Fruit fly (Drosophila melanogaster) whole organism, embryonic: Measurements from ENCODE around the gene Hez.

Experiments
- ATbp ChIP-seq: fragments of 200-800 bp; sonication (Bioruptor generic); optimal IDR thresholded peaks from 2 replicates; lab custom pipeline; 2017; ENCODE audit warnings: missing biosample characterization, mild to moderate bottlenecking, missing genetic modification characterization, missing genetic modification reagents
- Abd-B ChIP-seq: fragments of 200-800 bp; sonication (Bioruptor generic); optimal IDR thresholded peaks from 2 replicates; lab custom pipeline; 2018; ENCODE audit warnings: missing biosample characterization, mild to moderate bottlenecking, missing genetic modification characterization, moderate library complexity
- B-H2 ChIP-seq: fragments of 200-800 bp; sonication (Bioruptor generic); optimal IDR thresholded peaks from 2 replicates; lab custom pipeline; 2018; ENCODE audit warnings: missing biosample characterization, mild to moderate bottlenecking, missing genetic modification characterization
- Bdp1 ChIP-seq: fragments of 200-800 bp; sonication (Bioruptor generic); optimal IDR thresholded peaks from 3 replicates; lab custom pipeline; 2016; ENCODE audit warnings: missing biosample characterization, missing genetic modification characterization
- CG1024 ChIP-seq: fragments of 200-800 bp; sonication (Bioruptor generic); IDR thresholded peaks from 2 replicates; pipeline ENCODE4 v1.3.6; 2022; ENCODE audit warnings: missing biosample characterization, missing genetic modification characterization
- CG10321 ChIP-seq: fragments of 200-800 bp; sonication (Bioruptor generic); IDR thresholded peaks from 2 replicates; pipeline ENCODE4 v1.3.6; 2022; ENCODE audit warnings: missing biosample characterization, missing genetic modification characterization
- CG11093 ChIP-seq: fragments of 200-800 bp; sonication (Bioruptor generic); IDR thresholded peaks from 3 replicates; pipeline ENCODE4 v1.3.6; 2022; ENCODE audit warnings: missing biosample characterization, missing genetic modification characterization
- CG11247 ChIP-seq: fragments of 200-800 bp; sonication (Bioruptor generic); IDR thresholded peaks from 2 replicates; pipeline ENCODE4 v1.3.6; 2022; ENCODE audit warnings: missing biosample characterization, missing genetic modification characterization
- CG12659 ChIP-seq: fragments of 200-800 bp; sonication (Bioruptor generic); optimal IDR thresholded peaks from 3 replicates; lab custom pipeline; 2017; ENCODE audit warnings: mild to moderate bottlenecking, missing biosample characterization, missing genetic modification reagents, missing genetic modification characterization
- CG13424 ChIP-seq: fragments of 200-800 bp; sonication (Bioruptor generic); optimal IDR thresholded peaks from 2 replicates; lab custom pipeline; 2019; ENCODE audit warnings: missing biosample characterization, mild to moderate bottlenecking, missing genetic modification characterization, moderate library complexity
- CG14860 ChIP-seq: fragments of 200-800 bp; sonication (Bioruptor generic); IDR thresholded peaks from 3 replicates; pipeline ENCODE4 v1.3.6; 2022; ENCODE audit warnings: missing biosample characterization, missing genetic modification characterization; ENCODE audit not compliant: partially characterized antibody
- CG1602 ChIP-seq: fragments of 200-800 bp; sonication (Bioruptor generic); optimal IDR thresholded peaks from 3 replicates; lab custom pipeline; 2016; ENCODE audit warnings: missing biosample characterization, missing genetic modification characterization
- CG1603 ChIP-seq: fragments of 200-800 bp; sonication (Bioruptor generic); optimal IDR thresholded peaks from 2 replicates; lab custom pipeline; 2019; ENCODE audit warnings: missing biosample characterization, mild to moderate bottlenecking, missing genetic modification characterization, moderate library complexity
- CG16815 ChIP-seq: fragments of 200-800 bp; sonication (Bioruptor generic); optimal IDR thresholded peaks from 3 replicates; lab custom pipeline; 2017; ENCODE audit warnings: missing biosample characterization, mild to moderate bottlenecking, missing genetic modification characterization
- CG2712 ChIP-seq: fragments of 200-800 bp; optimal IDR thresholded peaks from 3 replicates; lab custom pipeline; 2019; ENCODE audit warnings: missing biosample characterization, mild to moderate bottlenecking, missing genetic modification characterization, moderate library complexity
- CG30403 ChIP-seq: fragments of 200-800 bp; sonication (Bioruptor generic); optimal IDR thresholded peaks from 3 replicates; lab custom pipeline; 2016; ENCODE audit warnings: missing biosample characterization, missing genetic modification characterization
- CG32767 ChIP-seq: fragments of 200-800 bp; sonication (Bioruptor generic); IDR thresholded peaks from 2 replicates; pipeline ENCODE4 v1.3.6; 2022; ENCODE audit warnings: missing biosample characterization, missing genetic modification characterization
- CG4404 ChIP-seq: fragments of 200-800 bp; sonication (Bioruptor generic); IDR thresholded peaks from 2 replicates; pipeline ENCODE4 v1.3.6; 2022; ENCODE audit warnings: missing biosample characterization, missing genetic modification characterization
- CG7839 ChIP-seq: fragments of 200-800 bp; sonication (Bioruptor generic); optimal IDR thresholded peaks from 3 replicates; lab custom pipeline; 2018; ENCODE audit warnings: missing biosample characterization, mild to moderate bottlenecking, missing genetic modification characterization, moderate library complexity
- CG8089 ChIP-seq: fragments of 200-800 bp; sonication (Bioruptor generic); optimal IDR thresholded peaks from 3 replicates; lab custom pipeline; 2016; ENCODE audit warnings: missing biosample characterization, missing genetic modification characterization
- CG8944 ChIP-seq: fragments of 200-800 bp; sonication (Bioruptor generic); optimal IDR thresholded peaks from 3 replicates; lab custom pipeline; 2016; ENCODE audit warnings: missing biosample characterization, missing genetic modification characterization
- D19A ChIP-seq: fragments of 200-800 bp; optimal IDR thresholded peaks from 3 replicates; lab custom pipeline; 2019; ENCODE audit warnings: missing biosample characterization, mild to moderate bottlenecking, missing genetic modification characterization, moderate library complexity
- Dll ChIP-seq: fragments of 200-800 bp; sonication (Bioruptor generic); IDR thresholded peaks from 4 replicates; pipeline ENCODE4 v1.3.6; 2022; ENCODE audit warnings: missing biosample characterization, missing genetic modification characterization; ENCODE audit not compliant: partially characterized antibody
- Dref ChIP-seq: fragments of 200-800 bp; sonication (Bioruptor generic); IDR thresholded peaks from 2 replicates; pipeline ENCODE4 v1.3.6; 2022; ENCODE audit warnings: missing biosample characterization, missing genetic modification characterization
- Fer2 ChIP-seq: fragments of 200-800 bp; sonication (Bioruptor generic); optimal IDR thresholded peaks from 2 replicates; lab custom pipeline; 2018; ENCODE audit warnings: missing biosample characterization, mild to moderate bottlenecking, missing genetic modification characterization, moderate library complexity
- Gsc ChIP-seq: fragments of 200-800 bp; sonication (Bioruptor generic); IDR thresholded peaks from 2 replicates; pipeline ENCODE4 v1.3.6; 2022; ENCODE audit warnings: missing biosample characterization, missing genetic modification characterization
- H2.0 ChIP-seq: fragments of 200-800 bp; sonication (Bioruptor generic); IDR thresholded peaks from 2 replicates; pipeline ENCODE4 v1.3.6; 2022; ENCODE audit warnings: missing biosample characterization, missing genetic modification characterization
- HmgZ ChIP-seq: fragments of 200-800 bp; sonication (Bioruptor generic); optimal IDR thresholded peaks from 2 replicates; lab custom pipeline; 2018; ENCODE audit warnings: missing biosample characterization, mild to moderate bottlenecking, missing genetic modification characterization
- Hmr ChIP-seq: fragments of 200-800 bp; sonication (Bioruptor generic); optimal IDR thresholded peaks from 3 replicates; lab custom pipeline; 2017; ENCODE audit warnings: mild to moderate bottlenecking, missing biosample characterization, missing genetic modification reagents, missing genetic modification characterization
- Hsf ChIP-seq: fragments of 200-800 bp; sonication (Bioruptor generic); optimal IDR thresholded peaks from 3 replicates; lab custom pipeline; 2016; ENCODE audit warnings: missing biosample characterization, missing genetic modification characterization
- Lhr ChIP-seq: fragments of 200-800 bp; sonication (Bioruptor generic); optimal IDR thresholded peaks from 3 replicates; lab custom pipeline; 2017; ENCODE audit warnings: mild to moderate bottlenecking, missing biosample characterization, missing genetic modification reagents, missing genetic modification characterization
- Lim3 ChIP-seq: fragments of 200-800 bp; sonication (Bioruptor generic); IDR thresholded peaks from 2 replicates; pipeline ENCODE4 v1.3.6; 2022; ENCODE audit warnings: missing biosample characterization, missing genetic modification characterization
- Sox100B ChIP-seq: fragments of 200-800 bp; sonication (Bioruptor generic); optimal IDR thresholded peaks from 3 replicates; lab custom pipeline; 2018; ENCODE audit warnings: missing biosample characterization, mild to moderate bottlenecking, missing genetic modification characterization
- Taf1 ChIP-seq: fragments of 200-800 bp; sonication (Bioruptor generic); IDR thresholded peaks from 2 replicates; pipeline ENCODE4 v1.3.6; 2022; ENCODE audit warnings: missing biosample characterization, missing genetic modification characterization
- Vsx1 ChIP-seq: fragments of 200-800 bp; sonication (Bioruptor generic); optimal IDR thresholded peaks from 2 replicates; lab custom pipeline; 2017; ENCODE audit warnings: missing biosample characterization, mild to moderate bottlenecking, missing genetic modification characterization, missing genetic modification reagents
- ase ChIP-seq: fragments of 200-800 bp; sonication (Bioruptor generic); IDR thresholded peaks from 3 replicates; pipeline ENCODE4 v1.3.6; 2022; ENCODE audit warnings: missing biosample characterization, missing genetic modification characterization
- corto ChIP-seq: fragments of 200-800 bp; sonication (Bioruptor generic); optimal IDR thresholded peaks from 2 replicates; lab custom pipeline; 2016; ENCODE audit warnings: missing biosample characterization, mild to moderate bottlenecking, missing genetic modification characterization, moderate library complexity
- crc ChIP-seq: fragments of 200-800 bp; sonication (Bioruptor generic); optimal IDR thresholded peaks from 2 replicates; lab custom pipeline; 2016; ENCODE audit warnings: missing biosample characterization, missing genetic modification characterization
- dmrt99B ChIP-seq: fragments of 200-800 bp; sonication (Bioruptor generic); optimal IDR thresholded peaks from 2 replicates; lab custom pipeline; 2018; ENCODE audit warnings: missing biosample characterization, mild to moderate bottlenecking, missing genetic modification characterization, moderate library complexity
- eyg ChIP-seq: fragments of 200-800 bp; sonication (Bioruptor generic); optimal IDR thresholded peaks from 3 replicates; lab custom pipeline; 2016; ENCODE audit warnings: missing biosample characterization, missing genetic modification characterization
- fd96Cb ChIP-seq: fragments of 200-800 bp; sonication (Bioruptor generic); optimal IDR thresholded peaks from 2 replicates; lab custom pipeline; 2018; ENCODE audit warnings: missing biosample characterization, mild to moderate bottlenecking, missing genetic modification characterization, moderate library complexity
- hb ChIP-seq: fragments of 200-800 bp; sonication (Bioruptor generic); IDR thresholded peaks from 3 replicates; pipeline ENCODE4 v1.3.6; 2022; ENCODE audit warnings: missing biosample characterization, missing genetic modification characterization; ENCODE audit not compliant: partially characterized antibody
- jumu ChIP-seq: fragments of 200-800 bp; sonication (Bioruptor generic); optimal IDR thresholded peaks from 3 replicates; lab custom pipeline; 2016; ENCODE audit warnings: missing biosample characterization, missing genetic modification characterization
- pfk ChIP-seq: fragments of 200-800 bp; sonication (Bioruptor generic); optimal IDR thresholded peaks from 2 replicates; lab custom pipeline; 2018; ENCODE audit warnings: missing biosample characterization, mild to moderate bottlenecking, missing genetic modification characterization, moderate library complexity
- pita ChIP-seq: fragments of 200-800 bp; sonication (Bioruptor generic); optimal IDR thresholded peaks from 2 replicates; lab custom pipeline; 2017; ENCODE audit warnings: missing biosample characterization, mild to moderate bottlenecking, missing genetic modification characterization
- pum ChIP-seq: fragments of 200-800 bp; sonication (Bioruptor generic); optimal IDR thresholded peaks from 2 replicates; lab custom pipeline; 2016; ENCODE audit warnings: missing biosample characterization, missing genetic modification characterization
- sima ChIP-seq: fragments of 200-800 bp; sonication (Bioruptor generic); optimal IDR thresholded peaks from 2 replicates; lab custom pipeline; 2016; ENCODE audit warnings: missing biosample characterization, missing genetic modification characterization
- sna ChIP-seq: fragments of 200-800 bp; sonication (Bioruptor generic); IDR thresholded peaks from 2 replicates; pipeline ENCODE4 v1.3.6; 2022; ENCODE audit warnings: missing biosample characterization, missing genetic modification characterization; ENCODE audit not compliant: partially characterized antibody
- vnd ChIP-seq: fragments of 200-800 bp; sonication (Bioruptor generic); IDR thresholded peaks from 3 replicates; pipeline ENCODE4 v1.3.6; 2022; ENCODE audit warnings: missing biosample characterization, missing genetic modification characterization; ENCODE audit not compliant: partially characterized antibody

Gene Hez

DNA sequence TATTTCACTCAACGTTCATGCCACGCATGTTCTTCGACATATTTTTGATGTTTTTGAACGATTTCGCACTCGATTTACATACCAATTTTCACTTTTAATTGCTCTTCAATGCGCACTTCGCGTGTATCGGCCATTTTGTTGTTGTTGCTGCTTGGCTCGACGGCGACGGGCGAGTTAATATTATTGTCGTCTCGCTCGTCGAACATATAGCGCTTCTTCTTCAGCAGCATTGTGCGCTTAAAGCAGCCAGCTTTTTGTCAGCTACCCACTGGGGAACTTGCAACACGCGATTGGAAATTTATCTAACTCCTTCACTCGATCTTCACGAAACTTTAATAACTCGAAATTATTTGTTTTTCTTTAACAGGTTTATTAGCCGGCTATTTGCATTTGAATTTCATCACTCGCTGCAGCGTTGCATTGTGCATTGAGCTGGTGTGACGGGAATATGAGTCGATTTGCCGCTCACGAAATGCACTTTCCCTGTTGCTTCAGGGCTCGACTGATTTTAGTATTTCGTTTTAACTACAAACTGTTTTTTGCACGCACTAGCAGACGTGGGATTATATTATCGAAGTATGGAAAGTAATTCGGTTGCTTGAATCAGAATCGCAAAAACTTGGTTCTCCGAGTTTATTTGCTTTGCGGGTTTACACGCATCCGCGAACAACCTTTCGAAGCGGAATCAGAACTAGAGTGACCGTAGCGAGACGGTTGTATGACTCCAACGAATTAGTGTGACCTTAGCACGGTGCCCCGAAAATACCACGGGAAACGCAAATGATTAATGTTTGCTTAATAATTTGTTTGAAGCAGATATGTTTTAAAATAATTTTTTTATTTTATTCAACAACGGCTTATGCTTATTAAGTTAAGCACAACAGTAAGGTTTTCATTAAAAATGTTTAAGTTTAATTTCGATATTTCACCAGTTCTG is 39.7 kb downstream of the Hez start, which contains the start of gene RasGAP1 (continued):
- TF ChIP-seq Abd-B (GFP tag; lab: Kevin White, UChicago) (peak; percentile 15), Sox100B (GFP tag; lab: Kevin White, UChicago) (no peak), ase (no peak), sna (GFP tag; lab: Robert Waterston, UW) (no peak), hb (GFP tag; lab: Robert Waterston, UW) (no peak), CG1602 (no peak), CG32767 (GFP tag; lab: Robert Waterston, UW) (no peak), CG1603 (tag; lab: Kevin White, UChicago) (peak; percentile 47), jumu (GFP tag; lab: Kevin White, UChicago) (peak; percentile 18), Fer2 (tag; lab: Kevin White, UChicago) (no peak), pita (no peak), dmrt99B (tag; lab: Kevin White, UChicago) (no peak), CG4404 (no peak), Dref (GFP tag; lab: Robert Waterston, UW) (peak; percentile 56), crc (GFP tag; lab: Kevin White, UChicago) (peak; percentile 7), pfk (GFP tag; lab: Kevin White, UChicago) (no peak), Hmr (GFP tag; lab: Kevin White, UChicago) (peak; percentile 9), CG11093 (GFP tag; lab: Robert Waterston, UW) (no peak), vnd (GFP tag; lab: Robert Waterston, UW) (no peak), Lim3 (GFP tag; lab: Robert Waterston, UW) (no peak), CG8944 (no peak), HmgZ (no peak), ATbp (GFP tag; lab: Kevin White, UChicago) (peak; percentile 2), CG1024 (GFP tag; lab: Robert Waterston, UW) (no peak), CG14860 (GFP tag; lab: Robert Waterston, UW) (no peak), B-H2 (GFP tag; lab: Kevin White, UChicago) (no peak), CG11247 (GFP tag; lab: Robert Waterston, UW) (no peak), Dll (peak; percentile 57; the same call in 3 of the 4 replicates), H2.0 (GFP tag; lab: Robert Waterston, UW) (no peak), CG2712 (tag; lab: Kevin White, UChicago) (no peak), corto (no peak), Taf1 (0 out of 2 replicates have a peak, but pooled peaks have one; percentile 7), eyg (no peak), CG10321 (GFP tag; lab: Robert Waterston, UW) (peak; percentile 97), pum (GFP tag; lab: Kevin White, UChicago) (no peak), Gsc (GFP tag; lab: Robert Waterston, UW) (no peak), D19A (tag; lab: Kevin White, UChicago) (no peak), CG30403 (GFP tag; lab: Kevin White, UChicago) (no peak), CG12659 (GFP tag; lab: Kevin White, UChicago) (peak; percentile 36), Vsx1 (no peak), sima (no peak), CG13424 (tag; lab: Kevin White, UChicago) (no peak), Lhr (GFP tag; lab: Kevin White, UChicago) (no peak), fd96Cb (no peak), Bdp1 (GFP tag; lab: Kevin White, UChicago) (no peak), CG7839 (no peak), Hsf (no peak), CG8089 (GFP tag; lab: Kevin White, UChicago) (no peak), CG16815 (no peak)
